Fruit fly (Drosophila melanogaster) whole organism, prepupa: Measurements from ENCODE around the gene Shal.

ENCODE experiments used
- Blimp-1 ChIP-seq: fragments of 200-800 bp; sonication (Bioruptor generic); optimal IDR thresholded peaks from 3 replicates; lab custom pipeline; 2017; ENCODE audit warnings: missing biosample characterization, missing genetic modification characterization, mild to moderate bottlenecking, moderate library complexity, missing genetic modification reagents
- CG10631 ChIP-seq: fragments of 200-800 bp; sonication (Bioruptor generic); optimal IDR thresholded peaks from 2 replicates; lab custom pipeline; 2016; ENCODE audit warnings: missing biosample characterization, missing genetic modification characterization
- CG10669 ChIP-seq: fragments of 200-800 bp; sonication (Bioruptor generic); optimal IDR thresholded peaks from 3 replicates; lab custom pipeline; 2018; ENCODE audit warnings: missing biosample characterization, mild to moderate bottlenecking, missing genetic modification characterization, moderate library complexity
- CG11294 ChIP-seq: fragments of 200-800 bp; sonication (Bioruptor generic); IDR thresholded peaks from 2 replicates; pipeline ENCODE4 v1.3.6; 2022; ENCODE audit warnings: missing biosample characterization, missing genetic modification characterization
- CG15336 ChIP-seq: fragments of 200-800 bp; sonication (Bioruptor generic); IDR thresholded peaks from 2 replicates; pipeline ENCODE4 v1.3.6; 2022; ENCODE audit warnings: missing biosample characterization, missing genetic modification characterization
- CG1621 ChIP-seq: fragments of 200-800 bp; sonication (Bioruptor generic); optimal IDR thresholded peaks from 3 replicates; lab custom pipeline; 2018; ENCODE audit warnings: missing biosample characterization, mild to moderate bottlenecking, missing genetic modification characterization
- CG16779 ChIP-seq: fragments of 200-800 bp; sonication (Bioruptor generic); optimal IDR thresholded peaks from 3 replicates; lab custom pipeline; 2017; ENCODE audit warnings: missing biosample characterization, mild to moderate bottlenecking, missing genetic modification characterization
- CG31627 ChIP-seq: fragments of 200-800 bp; sonication (Bioruptor generic); optimal IDR thresholded peaks from 3 replicates; lab custom pipeline; 2016; ENCODE audit warnings: missing biosample characterization, missing genetic modification characterization
- CG32006 ChIP-seq: fragments of 200-800 bp; sonication (Bioruptor generic); optimal IDR thresholded peaks from 3 replicates; lab custom pipeline; 2017; ENCODE audit warnings: missing biosample characterization, mild to moderate bottlenecking, missing genetic modification characterization
- CG4318 ChIP-seq: fragments of 200-800 bp; sonication (Bioruptor generic); optimal IDR thresholded peaks from 3 replicates; lab custom pipeline; 2017; ENCODE audit warnings: missing biosample characterization, mild to moderate bottlenecking, missing genetic modification characterization
- CG6163 ChIP-seq: fragments of 200-800 bp; sonication (Bioruptor generic); IDR thresholded peaks from 3 replicates; pipeline ENCODE4 v1.3.6; 2022; ENCODE audit warnings: missing biosample characterization, missing genetic modification characterization
- CG6276 ChIP-seq: fragments of 200-800 bp; sonication (Bioruptor generic); optimal IDR thresholded peaks from 2 replicates; lab custom pipeline; 2017; ENCODE audit warnings: missing biosample characterization, mild to moderate bottlenecking, missing genetic modification characterization
- CG6792 ChIP-seq: fragments of 200-800 bp; sonication (Bioruptor generic); optimal IDR thresholded peaks from 3 replicates; lab custom pipeline; 2016; ENCODE audit warnings: missing biosample characterization, missing genetic modification characterization
- CG6808 ChIP-seq: fragments of 200-800 bp; sonication (Bioruptor generic); optimal IDR thresholded peaks from 3 replicates; lab custom pipeline; 2017; ENCODE audit warnings: missing biosample characterization, missing genetic modification characterization, mild to moderate bottlenecking, moderate library complexity, missing genetic modification reagents
- CG6854 ChIP-seq: fragments of 200-800 bp; sonication (Bioruptor generic); optimal IDR thresholded peaks from 2 replicates; lab custom pipeline; 2017; ENCODE audit warnings: missing biosample characterization, mild to moderate bottlenecking, missing genetic modification characterization
- CG8632 ChIP-seq: fragments of 200-800 bp; sonication (Bioruptor generic); optimal IDR thresholded peaks from 3 replicates; lab custom pipeline; 2016; ENCODE audit warnings: missing biosample characterization, missing genetic modification characterization
- CG9139 ChIP-seq: fragments of 200-800 bp; sonication (Bioruptor generic); optimal IDR thresholded peaks from 3 replicates; lab custom pipeline; 2017; ENCODE audit warnings: missing biosample characterization, mild to moderate bottlenecking, missing genetic modification characterization
- Eip75B ChIP-seq: fragments of 200-800 bp; sonication (Bioruptor generic); optimal IDR thresholded peaks from 3 replicates; lab custom pipeline; 2016; ENCODE audit warnings: missing biosample characterization, missing genetic modification characterization
- Eip78C ChIP-seq: fragments of 200-800 bp; sonication (Bioruptor generic); peaks from one replicate; lab custom pipeline; 2016; ENCODE audit warnings: missing biosample characterization, missing genetic modification characterization
- Eip93F ChIP-seq: fragments of 200-800 bp; sonication (Bioruptor generic); optimal IDR thresholded peaks from 2 replicates; lab custom pipeline; 2016; ENCODE audit warnings: missing biosample characterization, mild to moderate bottlenecking, missing genetic modification characterization
- Ets21C ChIP-seq: fragments of 200-800 bp; sonication (Bioruptor generic); optimal IDR thresholded peaks from 3 replicates; lab custom pipeline; 2016; ENCODE audit warnings: missing biosample characterization, missing genetic modification characterization
- Ets96B ChIP-seq: fragments of 200-800 bp; optimal IDR thresholded peaks from 2 replicates; lab custom pipeline; 2019; ENCODE audit warnings: missing biosample characterization, mild to moderate bottlenecking, missing genetic modification characterization, moderate library complexity
- Gug ChIP-seq: fragments of 200-800 bp; sonication (Bioruptor generic); IDR thresholded peaks from 2 replicates; pipeline ENCODE4 v1.3.6; 2022; ENCODE audit warnings: missing biosample characterization, missing genetic modification characterization
- Hr38 ChIP-seq: sonication (Bioruptor generic); optimal IDR thresholded peaks from 2 replicates; lab custom pipeline; 2016; ENCODE audit warnings: missing biosample characterization, missing genetic modification characterization
- Hr39 ChIP-seq: fragments of 200-800 bp; sonication (Bioruptor generic); optimal IDR thresholded peaks from 2 replicates; lab custom pipeline; 2016; ENCODE audit warnings: missing biosample characterization, missing genetic modification characterization
- Hr4 ChIP-seq: fragments of 200-800 bp; sonication (Bioruptor generic); optimal IDR thresholded peaks from 3 replicates; lab custom pipeline; 2016; ENCODE audit warnings: missing biosample characterization, missing genetic modification characterization
- Lpt ChIP-seq: fragments of 200-800 bp; sonication (Bioruptor generic); optimal IDR thresholded peaks from 3 replicates; lab custom pipeline; 2016; ENCODE audit warnings: missing biosample characterization, missing genetic modification characterization
- OdsH ChIP-seq: fragments of 200-800 bp; sonication (Bioruptor generic); optimal IDR thresholded peaks from 3 replicates; lab custom pipeline; 2016; ENCODE audit warnings: missing biosample characterization, missing genetic modification characterization
- Smox ChIP-seq: fragments of 200-800 bp; sonication (Bioruptor generic); optimal IDR thresholded peaks from 3 replicates; lab custom pipeline; 2016; ENCODE audit warnings: missing biosample characterization, missing genetic modification characterization
- Sox102F ChIP-seq: fragments of 200-800 bp; sonication (Bioruptor generic); optimal IDR thresholded peaks from 2 replicates; lab custom pipeline; 2016; ENCODE audit warnings: missing biosample characterization, mild to moderate bottlenecking, missing genetic modification characterization
- Sox14 ChIP-seq: fragments of 200-800 bp; sonication (Bioruptor generic); optimal IDR thresholded peaks from 3 replicates; lab custom pipeline; 2016; ENCODE audit warnings: missing biosample characterization, missing genetic modification characterization
- Sox15 ChIP-seq: fragments of 200-800 bp; sonication (Bioruptor generic); optimal IDR thresholded peaks from 3 replicates; lab custom pipeline; 2016; ENCODE audit warnings: missing biosample characterization, missing genetic modification characterization
- achi ChIP-seq: fragments of 200-800 bp; sonication (Bioruptor generic); optimal IDR thresholded peaks from 3 replicates; lab custom pipeline; 2016; ENCODE audit warnings: missing biosample characterization, missing genetic modification characterization
- acj6 ChIP-seq: fragments of 200-800 bp; sonication (Bioruptor generic); optimal IDR thresholded peaks from 3 replicates; lab custom pipeline; 2016; ENCODE audit warnings: missing biosample characterization, missing genetic modification characterization
- cyc ChIP-seq: fragments of 200-800 bp; sonication (Bioruptor generic); optimal IDR thresholded peaks from 3 replicates; lab custom pipeline; 2016; ENCODE audit warnings: missing biosample characterization, missing genetic modification characterization
- dac ChIP-seq: fragments of 200-800 bp; sonication (Bioruptor generic); optimal IDR thresholded peaks from 2 replicates; lab custom pipeline; 2017; ENCODE audit warnings: missing biosample characterization, mild to moderate bottlenecking, missing genetic modification characterization
- eg ChIP-seq: fragments of 200-800 bp; sonication (Bioruptor generic); IDR thresholded peaks from 3 replicates; pipeline ENCODE4 v1.3.6; 2022; ENCODE audit warnings: missing biosample characterization, missing genetic modification characterization
- esn ChIP-seq: fragments of 200-800 bp; sonication (Bioruptor generic); optimal IDR thresholded peaks from 2 replicates; lab custom pipeline; 2016; ENCODE audit warnings: missing biosample characterization, mild to moderate bottlenecking, missing genetic modification characterization, moderate library complexity
- fd59A ChIP-seq: fragments of 200-800 bp; sonication (Bioruptor generic); optimal IDR thresholded peaks from 2 replicates; lab custom pipeline; 2017; ENCODE audit warnings: missing biosample characterization, mild to moderate bottlenecking, missing genetic modification characterization, missing genetic modification reagents
- fd85E ChIP-seq: fragments of 200-800 bp; sonication (Bioruptor generic); optimal IDR thresholded peaks from 3 replicates; lab custom pipeline; 2016; ENCODE audit warnings: missing biosample characterization, missing genetic modification characterization
- fkh ChIP-seq: fragments of 200-800 bp; sonication (Bioruptor generic); optimal IDR thresholded peaks from 3 replicates; lab custom pipeline; 2017; ENCODE audit warnings: missing biosample characterization, mild to moderate bottlenecking, missing genetic modification characterization, moderate library complexity
- lz ChIP-seq: fragments of 200-800 bp; sonication (Bioruptor generic); optimal IDR thresholded peaks from 3 replicates; lab custom pipeline; 2016; ENCODE audit warnings: missing biosample characterization, missing genetic modification characterization
- pdm3 ChIP-seq: fragments of 200-800 bp; sonication (Bioruptor generic); optimal IDR thresholded peaks from 3 replicates; lab custom pipeline; 2016; ENCODE audit warnings: missing biosample characterization, missing genetic modification characterization
- salr ChIP-seq, 2 experiments: fragments of 200-800 bp; sonication (Bioruptor generic); optimal IDR thresholded peaks; 3 replicates each; lab custom pipeline; 2016 to 2018; ENCODE audit warnings: missing biosample characterization in 2 of 2, missing genetic modification characterization in 2 of 2, mild to moderate bottlenecking in 1 of 2
- spab ChIP-seq: fragments of 200-800 bp; sonication (Bioruptor generic); optimal IDR thresholded peaks from 2 replicates; lab custom pipeline; 2017; ENCODE audit warnings: missing biosample characterization, mild to moderate bottlenecking, missing genetic modification characterization, missing genetic modification reagents
- ss ChIP-seq, 2 experiments: fragments of 200-800 bp; sonication (Bioruptor generic); optimal IDR thresholded peaks; 2 replicates in 1 of 2; 3 replicates in 1 of 2; lab custom pipeline; 2017 to 2018; ENCODE audit warnings: mild to moderate bottlenecking in 2 of 2, missing biosample characterization in 2 of 2, missing genetic modification characterization in 2 of 2, moderate library complexity in 1 of 2
- svp ChIP-seq: fragments of 200-800 bp; sonication (Bioruptor generic); peaks from one replicate; lab custom pipeline; 2016; ENCODE audit warnings: missing biosample characterization, missing genetic modification characterization
- topi ChIP-seq: fragments of 200-800 bp; sonication (Bioruptor generic); optimal IDR thresholded peaks from 3 replicates; lab custom pipeline; 2016; ENCODE audit warnings: missing biosample characterization, missing genetic modification characterization
- vri ChIP-seq: fragments of 200-800 bp; sonication (Bioruptor generic); optimal IDR thresholded peaks from 3 replicates; lab custom pipeline; 2016; ENCODE audit warnings: missing biosample characterization, mild to moderate bottlenecking, missing genetic modification characterization

Shal gene

DNA sequence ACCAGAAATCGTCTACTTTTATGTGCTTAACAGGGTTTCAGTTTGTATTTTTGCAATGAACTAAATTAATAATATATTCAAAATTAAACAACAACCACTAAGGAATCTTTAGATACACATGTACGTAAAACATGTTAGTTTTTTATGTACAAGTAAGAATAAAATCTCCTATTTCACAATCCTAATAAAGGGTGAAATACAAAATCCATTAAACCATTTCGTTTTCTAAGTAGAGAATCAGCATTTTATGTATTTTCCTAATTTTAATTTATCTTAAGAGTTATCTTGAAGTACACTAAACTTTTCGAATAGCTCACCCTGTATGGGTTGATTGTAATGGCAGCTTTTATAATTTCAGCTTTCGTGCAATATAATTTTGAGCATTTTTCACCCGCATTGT, 22.6 kb downstream of the Shal start (continued):
- TF ChIP-seq vri (GFP tag; lab: Kevin White, UChicago) (peak; percentile 49), Hr39 (peak; percentile 67), achi (peak; percentile 84), CG9139 (GFP tag; lab: Kevin White, UChicago) (no peak), CG6808 (GFP tag; lab: Kevin White, UChicago) (peak; percentile 16), salr (GFP tag; optimal IDR thresholded peaks at IDR 0.05; lab: Kevin White, UChicago) (peak in 1 of 2 experiments; percentile 84), fd85E (GFP tag; lab: Kevin White, UChicago) (peak; percentile 55), spab (GFP tag; lab: Kevin White, UChicago) (peak; percentile 32), Eip93F (GFP tag; lab: Kevin White, UChicago) (no peak), CG4318 (GFP tag; lab: Kevin White, UChicago) (peak; percentile 80), Hr4 (GFP tag; lab: Kevin White, UChicago) (peak; percentile 88), CG8632 (peak; percentile 87), CG1621 (tag; lab: Kevin White, UChicago) (no peak), CG6163 (peak; percentile 71), Ets21C (GFP tag; lab: Kevin White, UChicago) (peak; percentile 69), Eip78C (GFP tag; lab: Kevin White, UChicago) (peak; percentile 97), CG10631 (GFP tag; lab: Kevin White, UChicago) (peak; percentile 70), Blimp-1 (GFP tag; lab: Kevin White, UChicago) (peak; percentile 8), Sox15 (GFP tag; lab: Kevin White, UChicago) (peak; percentile 62), Sox102F (GFP tag; lab: Kevin White, UChicago) (peak; percentile 74), ss (GFP tag; optimal IDR thresholded peaks at IDR 0.05; lab: Kevin White, UChicago) (no peak), CG16779 (tag; lab: Kevin White, UChicago) (peak; percentile 71), OdsH (GFP tag; lab: Kevin White, UChicago) (peak; percentile 87), lz (peak; percentile 81), CG6854 (no peak), CG15336 (GFP tag; lab: Robert Waterston, UW) (peak; percentile 93), fkh (no peak), esn (GFP tag; lab: Kevin White, UChicago) (peak; percentile 90), topi (GFP tag; lab: Kevin White, UChicago) (peak; percentile 81), fd59A (GFP tag; lab: Kevin White, UChicago) (peak; percentile 36), CG10669 (GFP tag; lab: Kevin White, UChicago) (peak; percentile 55), Hr38 (GFP tag; lab: Kevin White, UChicago) (no peak)

- TF ChIP-seq svp (peak; percentile 99), CG6276 (peak; percentile 96), Smox (peak; percentile 98), CG32006 (GFP tag; lab: Kevin White, UChicago) (peak; percentile 98), pdm3 (peak; percentile 98), CG16779 (tag; lab: Kevin White, UChicago) (peak; percentile 95), spab (GFP tag; lab: Kevin White, UChicago) (peak; percentile 98), topi (GFP tag; lab: Kevin White, UChicago) (peak; percentile 99), achi (peak; percentile 98), Lpt (GFP tag; lab: Kevin White, UChicago) (peak; percentile 98), acj6 (GFP tag; lab: Kevin White, UChicago) (peak; percentile 99), Sox14 (GFP tag; lab: Kevin White, UChicago) (peak; percentile 98), Eip93F (GFP tag; lab: Kevin White, UChicago) (peak; percentile 99), Sox102F (GFP tag; lab: Kevin White, UChicago) (peak; percentile 99), dac (peak; percentile 94), salr (GFP tag; optimal IDR thresholded peaks at IDR 0.05; lab: Kevin White, UChicago) (peak; percentile 93 to 97), CG10631 (GFP tag; lab: Kevin White, UChicago) (peak; percentile 99), Ets96B (peak; percentile 98), CG11294 (peak; percentile 94), CG6792 (GFP tag; lab: Kevin White, UChicago) (peak; percentile 98), Gug (GFP tag; lab: Robert Waterston, UW) (peak; percentile 97), Sox15 (GFP tag; lab: Kevin White, UChicago) (peak; percentile 94), cyc (peak; percentile 98), CG6808 (GFP tag; lab: Kevin White, UChicago) (peak; percentile 99), Hr4 (GFP tag; lab: Kevin White, UChicago) (peak; percentile 98), eg (GFP tag; lab: Robert Waterston, UW) (peak; percentile 99), Eip75B (GFP tag; lab: Kevin White, UChicago) (peak; percentile 99), vri (GFP tag; lab: Kevin White, UChicago) (peak; percentile 97), CG31627 (GFP tag; lab: Kevin White, UChicago) (peak; percentile 98)
Measured at dm6 chr3L:19560695-19561246, 23.6 kb downstream of the Shal start.
